Worm (Caenorhabditis elegans) whole organism, midembryonic: ENCODE measurements around the gene F26F4.5.

ENCODE experiments used
- T22C8.4 ChIP-seq: fragments of 200-800 bp; sonication (Bioruptor generic); IDR thresholded peaks from 2 replicates; pipeline ENCODE4 v1.3.6; 2022; ENCODE audit warnings: missing genetic modification characterization, missing compliant biosample characterization
- flt-1 ChIP-seq: fragments of 200-800 bp; sonication (Bioruptor generic); IDR thresholded peaks from 2 replicates; pipeline ENCODE4 v1.3.6; 2022; ENCODE audit warnings: missing genetic modification characterization, missing compliant biosample characterization
- klf-2 ChIP-seq: fragments of 200-800 bp; sonication (Bioruptor generic); conservative IDR thresholded peaks from 2 replicates; pipeline ENCODE4 v1.3.6; 2022; ENCODE audit warnings: missing genetic modification reagents, missing genetic modification characterization, missing compliant biosample characterization
- med-1 ChIP-seq: sonication (generic microtip); optimal IDR thresholded peaks from 2 replicates; lab custom pipeline; 2017; ENCODE audit warnings: missing genetic modification characterization, mild to moderate bottlenecking, missing compliant biosample characterization, antibody characterized with exemption, missing genetic modification reagents; ENCODE audit not compliant: insufficient read depth
- ref-1 ChIP-seq: fragments of 200-800 bp; sonication (Bioruptor generic); conservative IDR thresholded peaks from 2 replicates; pipeline ENCODE4 v1.3.6; 2022; ENCODE audit warnings: missing genetic modification reagents, missing genetic modification characterization, missing compliant biosample characterization
- tab-1 ChIP-seq: fragments of 200-800 bp; sonication (Bioruptor generic); IDR thresholded peaks from 2 replicates; pipeline ENCODE4 v1.3.6; 2022; ENCODE audit warnings: missing genetic modification characterization, missing compliant biosample characterization
- ztf-23 ChIP-seq: fragments of 200-800 bp; sonication (Bioruptor generic); IDR thresholded peaks from 2 replicates; pipeline ENCODE4 v1.3.6; 2022; ENCODE audit warnings: missing genetic modification reagents, missing genetic modification characterization, missing compliant biosample characterization

- TF ChIP-seq flt-1 (GFP tag; lab: Robert Waterston, UW) (no peak), ref-1 (no peak), med-1 (no peak), tab-1 (GFP tag; lab: Robert Waterston, UW) (no peak), ztf-23 (GFP tag; lab: Robert Waterston, UW) (no peak), T22C8.4 (GFP tag; lab: Robert Waterston, UW) (no peak), klf-2 (no peak)
These were observed 18.9 kb upstream of the F26F4.5 start, which contains the start of gene F26F4.12 for ce11 chrIII:4909938-4910337.
